Fruit fly (Drosophila melanogaster) whole organism, embryonic: ENCODE measurements around the gene bark.

ENCODE experiments used
- Adf1 ChIP-seq: fragments of 200-800 bp; sonication (Bioruptor generic); IDR thresholded peaks from 2 replicates; pipeline ENCODE4 v1.3.6; 2022; ENCODE audit warnings: missing biosample characterization, missing genetic modification characterization
- BtbVII ChIP-seq: fragments of 200-800 bp; sonication (Bioruptor generic); optimal IDR thresholded peaks from 3 replicates; lab custom pipeline; 2017; ENCODE audit warnings: missing biosample characterization, mild to moderate bottlenecking, missing genetic modification characterization
- CG10147 ChIP-seq: fragments of 200-800 bp; sonication (Bioruptor generic); optimal IDR thresholded peaks from 2 replicates; lab custom pipeline; 2019; ENCODE audit warnings: missing biosample characterization, mild to moderate bottlenecking, missing genetic modification characterization, moderate library complexity
- CG1024 ChIP-seq: fragments of 200-800 bp; sonication (Bioruptor generic); IDR thresholded peaks from 2 replicates; pipeline ENCODE4 v1.3.6; 2022; ENCODE audit warnings: missing biosample characterization, missing genetic modification characterization
- CG10366 ChIP-seq: fragments of 200-800 bp; sonication (Bioruptor generic); IDR thresholded peaks from 2 replicates; pipeline ENCODE4 v1.3.6; 2022; ENCODE audit warnings: missing biosample characterization, missing genetic modification characterization
- CG11560 ChIP-seq: fragments of 200-800 bp; sonication (Bioruptor generic); IDR thresholded peaks from 3 replicates; pipeline ENCODE4 v1.3.6; 2022; ENCODE audit warnings: missing biosample characterization, missing genetic modification characterization
- CG14710 ChIP-seq: fragments of 200-800 bp; sonication (Bioruptor generic); optimal IDR thresholded peaks from 3 replicates; lab custom pipeline; 2019; ENCODE audit warnings: missing biosample characterization, mild to moderate bottlenecking, missing genetic modification characterization, moderate library complexity
- CG15479 ChIP-seq: fragments of 200-800 bp; sonication (Bioruptor generic); optimal IDR thresholded peaks from 3 replicates; lab custom pipeline; 2019; ENCODE audit warnings: missing biosample characterization, mild to moderate bottlenecking, missing genetic modification characterization, moderate library complexity
- CG1647 ChIP-seq: fragments of 200-800 bp; sonication (Bioruptor generic); optimal IDR thresholded peaks from 3 replicates; lab custom pipeline; 2016; ENCODE audit warnings: missing biosample characterization, missing genetic modification characterization
- CG16863 ChIP-seq: fragments of 200-800 bp; sonication (Bioruptor generic); optimal IDR thresholded peaks from 3 replicates; lab custom pipeline; 2016; ENCODE audit warnings: missing biosample characterization, missing genetic modification characterization
- CG2678 ChIP-seq: fragments of 200-800 bp; sonication (Bioruptor generic); optimal IDR thresholded peaks from 3 replicates; lab custom pipeline; 2019; ENCODE audit warnings: missing biosample characterization, mild to moderate bottlenecking, missing genetic modification characterization, moderate library complexity
- CG2875 ChIP-seq: fragments of 200-800 bp; sonication (Bioruptor generic); optimal IDR thresholded peaks from 2 replicates; lab custom pipeline; 2017; ENCODE audit warnings: missing biosample characterization, mild to moderate bottlenecking, missing genetic modification characterization, missing genetic modification reagents
- CG30403 ChIP-seq: fragments of 200-800 bp; sonication (Bioruptor generic); optimal IDR thresholded peaks from 3 replicates; lab custom pipeline; 2016; ENCODE audit warnings: missing biosample characterization, missing genetic modification characterization
- CG31365 ChIP-seq: fragments of 200-800 bp; sonication (Bioruptor generic); optimal IDR thresholded peaks from 2 replicates; lab custom pipeline; 2018; ENCODE audit warnings: missing biosample characterization, mild to moderate bottlenecking, missing genetic modification characterization
- CG3281 ChIP-seq: fragments of 200-800 bp; sonication (Bioruptor generic); optimal IDR thresholded peaks from 3 replicates; lab custom pipeline; 2017; ENCODE audit warnings: missing biosample characterization, mild to moderate bottlenecking, missing genetic modification characterization
- CG6689 ChIP-seq: fragments of 200-800 bp; sonication (Bioruptor generic); IDR thresholded peaks from 2 replicates; pipeline ENCODE4 v1.3.6; 2022; ENCODE audit warnings: missing biosample characterization, missing genetic modification characterization
- CG7556 ChIP-seq: fragments of 200-800 bp; sonication (Bioruptor generic); optimal IDR thresholded peaks from 2 replicates; lab custom pipeline; 2017; ENCODE audit warnings: missing biosample characterization, mild to moderate bottlenecking, missing genetic modification characterization
- CG7839 ChIP-seq: fragments of 200-800 bp; sonication (Bioruptor generic); optimal IDR thresholded peaks from 3 replicates; lab custom pipeline; 2018; ENCODE audit warnings: missing biosample characterization, mild to moderate bottlenecking, missing genetic modification characterization, moderate library complexity
- CG7987 ChIP-seq: fragments of 200-800 bp; sonication (Bioruptor generic); optimal IDR thresholded peaks from 2 replicates; lab custom pipeline; 2018; ENCODE audit warnings: missing biosample characterization, mild to moderate bottlenecking, missing genetic modification characterization, moderate library complexity
- CG8089 ChIP-seq: fragments of 200-800 bp; sonication (Bioruptor generic); optimal IDR thresholded peaks from 3 replicates; lab custom pipeline; 2016; ENCODE audit warnings: missing biosample characterization, missing genetic modification characterization
- CG9727 ChIP-seq: fragments of 200-800 bp; sonication (Bioruptor generic); optimal IDR thresholded peaks from 3 replicates; lab custom pipeline; 2017; ENCODE audit warnings: missing biosample characterization, mild to moderate bottlenecking, missing genetic modification characterization
- E2f1 ChIP-seq: fragments of 200-800 bp; sonication (Bioruptor generic); IDR thresholded peaks from 2 replicates; pipeline ENCODE4 v1.3.6; 2022; ENCODE audit warnings: missing biosample characterization, missing genetic modification characterization
- E2f2 ChIP-seq: fragments of 200-800 bp; sonication (Bioruptor generic); IDR thresholded peaks from 2 replicates; pipeline ENCODE4 v1.3.6; 2022; ENCODE audit warnings: missing biosample characterization, missing genetic modification characterization
- Ets65A ChIP-seq: fragments of 200-800 bp; sonication (Bioruptor generic); peaks from one replicate; lab custom pipeline; 2016; ENCODE audit warnings: missing biosample characterization, missing genetic modification characterization
- Fer1 ChIP-seq: fragments of 200-800 bp; sonication (Bioruptor generic); optimal IDR thresholded peaks from 2 replicates; lab custom pipeline; 2017; ENCODE audit warnings: missing biosample characterization, mild to moderate bottlenecking, missing genetic modification characterization
- Hand ChIP-seq: fragments of 200-800 bp; sonication (Bioruptor generic); optimal IDR thresholded peaks from 2 replicates; lab custom pipeline; 2017; ENCODE audit warnings: mild to moderate bottlenecking, missing biosample characterization, missing genetic modification reagents, missing genetic modification characterization
- HmgZ ChIP-seq: fragments of 200-800 bp; sonication (Bioruptor generic); optimal IDR thresholded peaks from 2 replicates; lab custom pipeline; 2018; ENCODE audit warnings: missing biosample characterization, mild to moderate bottlenecking, missing genetic modification characterization
- Hmr ChIP-seq: fragments of 200-800 bp; sonication (Bioruptor generic); optimal IDR thresholded peaks from 3 replicates; lab custom pipeline; 2017; ENCODE audit warnings: mild to moderate bottlenecking, missing biosample characterization, missing genetic modification reagents, missing genetic modification characterization
- Hmx ChIP-seq: fragments of 200-800 bp; sonication (Bioruptor generic); optimal IDR thresholded peaks from 2 replicates; lab custom pipeline; 2016; ENCODE audit warnings: missing biosample characterization, missing genetic modification characterization
- Hr51 ChIP-seq, 2 experiments: fragments of 200-800 bp; sonication (Bioruptor generic); optimal IDR thresholded peaks; 2 replicates in 1 of 2; 3 replicates in 1 of 2; lab custom pipeline; 2016 to 2018; ENCODE audit warnings: missing biosample characterization in 2 of 2, missing genetic modification characterization in 2 of 2, mild to moderate bottlenecking in 1 of 2, moderate library complexity in 1 of 2
- MESR4 ChIP-seq: fragments of 200-800 bp; sonication (Bioruptor generic); optimal IDR thresholded peaks from 2 replicates; lab custom pipeline; 2018; ENCODE audit warnings: missing biosample characterization, mild to moderate bottlenecking, missing genetic modification characterization, moderate library complexity
- Meics ChIP-seq: fragments of 200-800 bp; sonication (Bioruptor generic); optimal IDR thresholded peaks from 2 replicates; lab custom pipeline; 2017; ENCODE audit warnings: missing biosample characterization, mild to moderate bottlenecking, missing genetic modification characterization
- NC2α ChIP-seq: fragments of 200-800 bp; sonication (Bioruptor generic); optimal IDR thresholded peaks from 2 replicates; lab custom pipeline; 2016; ENCODE audit warnings: missing biosample characterization, missing genetic modification characterization
- NK7.1 ChIP-seq: fragments of 200-800 bp; sonication (Bioruptor generic); optimal IDR thresholded peaks from 3 replicates; lab custom pipeline; 2016; ENCODE audit warnings: missing biosample characterization, missing genetic modification characterization
- NfI ChIP-seq: fragments of 200-800 bp; sonication (Bioruptor generic); optimal IDR thresholded peaks from 3 replicates; lab custom pipeline; 2018; ENCODE audit warnings: missing biosample characterization, mild to moderate bottlenecking, missing genetic modification characterization, moderate library complexity
- Sin3A ChIP-seq: fragments of >200 bp; optimal IDR thresholded peaks from 2 replicates; lab custom pipeline; 2018
- abd-A ChIP-seq: fragments of 200-800 bp; sonication (Bioruptor generic); optimal IDR thresholded peaks from 3 replicates; lab custom pipeline; 2019; ENCODE audit warnings: missing biosample characterization, mild to moderate bottlenecking, missing genetic modification characterization, moderate library complexity
- croc ChIP-seq: fragments of 200-800 bp; sonication (Bioruptor generic); conservative IDR thresholded peaks from 3 replicates; pipeline ENCODE4 v1.3.6; 2022; ENCODE audit warnings: missing biosample characterization, missing genetic modification characterization
- crp ChIP-seq, 2 experiments: fragments of 200-800 bp; sonication (Bioruptor generic); optimal IDR thresholded peaks; 2 replicates in 1 of 2; 3 replicates in 1 of 2; lab custom pipeline; 2017; ENCODE audit warnings: missing biosample characterization in 2 of 2, missing genetic modification characterization in 2 of 2, mild to moderate bottlenecking in 1 of 2, moderate library complexity in 1 of 2
- danr ChIP-seq: fragments of 200-800 bp; sonication (Bioruptor generic); IDR thresholded peaks from 2 replicates; pipeline ENCODE4 v1.3.6; 2022; ENCODE audit warnings: missing biosample characterization, missing genetic modification characterization
- fd64A ChIP-seq: fragments of 200-800 bp; sonication (Bioruptor generic); optimal IDR thresholded peaks from 3 replicates; lab custom pipeline; 2018; ENCODE audit warnings: missing biosample characterization, mild to moderate bottlenecking, missing genetic modification characterization
- gem ChIP-seq: fragments of 200-800 bp; sonication (Bioruptor generic); optimal IDR thresholded peaks from 2 replicates; lab custom pipeline; 2019; ENCODE audit warnings: missing biosample characterization, mild to moderate bottlenecking, missing genetic modification characterization, moderate library complexity
- h ChIP-seq: fragments of >200 bp; optimal IDR thresholded peaks from 2 replicates; lab custom pipeline; 2017
- hkb ChIP-seq, 2 experiments: fragments of 200-800 bp in 1 of 2; fragments of >200 bp in 1 of 2; sonication (Bioruptor generic) in 1 of 2; IDR thresholded peaks in 1 of 2; optimal IDR thresholded peaks in 1 of 2; 2 replicates each; pipeline versions ENCODE4 v1.3.6 to Lab custom; 2017 to 2022; ENCODE audit warnings: missing biosample characterization in 1 of 2, missing genetic modification characterization in 1 of 2
- lab ChIP-seq: fragments of 200-800 bp; sonication (Bioruptor generic); optimal IDR thresholded peaks from 3 replicates; lab custom pipeline; 2017; ENCODE audit warnings: missing biosample characterization, missing genetic modification characterization, mild to moderate bottlenecking, moderate library complexity, missing genetic modification reagents
- tio ChIP-seq: fragments of 200-800 bp; sonication (Bioruptor generic); optimal IDR thresholded peaks from 2 replicates; lab custom pipeline; 2017; ENCODE audit warnings: missing biosample characterization, missing genetic modification characterization, inconsistent platforms
- unpg ChIP-seq: fragments of 200-800 bp; sonication (Bioruptor generic); optimal IDR thresholded peaks from 3 replicates; lab custom pipeline; 2018; ENCODE audit warnings: missing biosample characterization, mild to moderate bottlenecking, missing genetic modification characterization, moderate library complexity
- vvl ChIP-seq: fragments of 200-800 bp; sonication (Bioruptor generic); IDR thresholded peaks from 2 replicates; pipeline ENCODE4 v1.3.6; 2022; ENCODE audit warnings: missing biosample characterization, missing genetic modification characterization
- z ChIP-seq: fragments of 200-800 bp; sonication (Bioruptor generic); IDR thresholded peaks from 3 replicates; pipeline ENCODE4 v1.3.6; 2022; ENCODE audit warnings: missing biosample characterization, missing genetic modification characterization
- zf30C ChIP-seq: fragments of 200-800 bp; sonication (Bioruptor generic); optimal IDR thresholded peaks from 3 replicates; lab custom pipeline; 2018; ENCODE audit warnings: missing biosample characterization, mild to moderate bottlenecking, missing genetic modification characterization

Gene bark

dm6 chr2L:3787028-3787427 is at the start of gene bark (continued):
- TF ChIP-seq CG7987 (peak; percentile 25), CG10366 (no peak), hkb (optimal IDR thresholded peaks at IDR 0.05; lab: Kevin White, UChicago) (no peak), hkb (GFP tag; IDR thresholded peaks at IDR 0.05; lab: Robert Waterston, UW) (peak; percentile 42; the same call in 1 of the 2 replicates)

DNA sequence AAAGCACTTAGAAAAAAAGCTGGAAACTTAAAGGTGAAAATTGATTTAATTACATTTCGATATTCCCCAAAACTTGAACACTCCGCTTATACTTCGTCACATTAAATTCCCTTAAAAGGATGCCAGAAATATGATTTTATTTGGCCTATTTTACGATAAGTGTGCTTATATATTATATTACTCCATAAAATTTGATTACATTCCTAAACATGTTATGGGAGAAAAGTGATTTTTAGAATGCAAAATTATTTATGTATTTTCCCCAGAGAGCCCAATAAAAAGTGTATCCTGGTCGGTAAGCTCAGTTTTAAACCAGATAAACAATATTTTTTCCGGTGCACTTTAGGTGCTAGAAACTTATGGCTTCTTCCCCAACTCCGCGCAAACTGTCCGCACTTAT is 49.3 kb upstream of the bark start:
- peak; percentile 42 for TF ChIP-seq CG7839
- TF ChIP-seq CG16863 (GFP tag; lab: Kevin White, UChicago) = no peak
- no peak for TF ChIP-seq unpg
- no peak for TF ChIP-seq Sin3A (lab: Kevin White, UChicago)
- no peak for TF ChIP-seq crp (GFP tag; optimal IDR thresholded peaks at IDR 0.05; lab: Kevin White, UChicago)
- TF ChIP-seq NfI (GFP tag; lab: Kevin White, UChicago) = no peak
- TF ChIP-seq CG1647 (GFP tag; lab: Kevin White, UChicago) = no peak
- TF ChIP-seq h (lab: Kevin White, UChicago) = no peak
- TF ChIP-seq CG31365 = no peak
- no peak for TF ChIP-seq vvl (GFP tag; lab: Robert Waterston, UW)
- TF ChIP-seq CG3281 (GFP tag; lab: Kevin White, UChicago) = peak; percentile 37
- TF ChIP-seq gem (tag; lab: Kevin White, UChicago) = peak; percentile 21
- TF ChIP-seq Hmr (GFP tag; lab: Kevin White, UChicago) = peak; percentile 27
- peak; percentile 19 for TF ChIP-seq Meics
- no peak for TF ChIP-seq CG11560
- TF ChIP-seq CG10147 = peak; percentile 24
- TF ChIP-seq CG30403 (GFP tag; lab: Kevin White, UChicago) = peak; percentile 7
- TF ChIP-seq lab (GFP tag; lab: Kevin White, UChicago) = peak; percentile 11
- no peak for TF ChIP-seq croc (GFP tag; lab: Robert Waterston, UW)
- no peak for TF ChIP-seq CG1024 (GFP tag; lab: Robert Waterston, UW)
- no peak for TF ChIP-seq CG15479 (GFP tag; lab: Kevin White, UChicago)
- peak; percentile 0 for TF ChIP-seq CG9727
- no peak for TF ChIP-seq Adf1
- peak in 1 of 2 experiments; percentile 4 for TF ChIP-seq Hr51 (GFP tag; optimal IDR thresholded peaks at IDR 0.05; lab: Kevin White, UChicago)
- no peak for TF ChIP-seq CG14710
- peak; percentile 25 for TF ChIP-seq Hand (GFP tag; lab: Kevin White, UChicago)
- TF ChIP-seq HmgZ (tag; lab: Kevin White, UChicago) = no peak
- TF ChIP-seq MESR4 (GFP tag; lab: Kevin White, UChicago) = no peak
- TF ChIP-seq tio = peak; percentile 17
- TF ChIP-seq CG8089 (GFP tag; lab: Kevin White, UChicago) = no peak
- no peak for TF ChIP-seq BtbVII (GFP tag; lab: Kevin White, UChicago)
- TF ChIP-seq Ets65A = peak; percentile 15
- no peak for TF ChIP-seq NC2α (GFP tag; lab: Kevin White, UChicago)
- TF ChIP-seq E2f1 (GFP tag; lab: Robert Waterston, UW) = no peak
- TF ChIP-seq CG6689 (GFP tag; lab: Robert Waterston, UW) = no peak
- no peak for TF ChIP-seq Hmx (GFP tag; lab: Kevin White, UChicago)
- TF ChIP-seq danr = no peak
- peak; percentile 51 for TF ChIP-seq CG2678
- no peak for TF ChIP-seq abd-A (tag; lab: Kevin White, UChicago)
- no peak for TF ChIP-seq fd64A (GFP tag; lab: Kevin White, UChicago)
- no peak for TF ChIP-seq CG2875 (GFP tag; lab: Kevin White, UChicago)
- TF ChIP-seq Fer1 (GFP tag; lab: Kevin White, UChicago) = no peak
- TF ChIP-seq NK7.1 (GFP tag; lab: Kevin White, UChicago) = no peak
- TF ChIP-seq E2f2 = no peak
- no peak for TF ChIP-seq z
- peak; percentile 47 for TF ChIP-seq CG7556
- no peak for TF ChIP-seq zf30C
